Worm (Caenorhabditis elegans) whole organism, L4 larva: ENCODE results near the gene K07H8.11.
A peak's percentile ranks its signal among the peaks of the same experiment; 100 is the strongest.

Source experiments
- D1046.2 ChIP-seq: fragments of 200-800 bp; sonication (Bioruptor generic); IDR thresholded peaks from 2 replicates; pipeline ENCODE4 v1.3.6; 2022; ENCODE audit warnings: missing genetic modification characterization, missing compliant biosample characterization
- F10B5.3 ChIP-seq: sonication (generic microtip); optimal IDR thresholded peaks from 2 replicates; lab custom pipeline; 2016; ENCODE audit warnings: mild to moderate bottlenecking, missing genetic modification characterization, missing compliant biosample characterization
- F26F4.8 ChIP-seq: fragments of 200-800 bp; sonication (Bioruptor generic); conservative IDR thresholded peaks from 2 replicates; pipeline ENCODE4 v1.3.6; 2022; ENCODE audit warnings: missing genetic modification characterization, missing compliant biosample characterization
- F49E8.2 ChIP-seq: sonication (generic microtip); optimal IDR thresholded peaks from 2 replicates; lab custom pipeline; 2016; ENCODE audit warnings: missing compliant biosample characterization, mild to moderate bottlenecking, missing genetic modification characterization, borderline replicate concordance
- R02D3.7 ChIP-seq: fragments of 150-350 bp; sonication (generic microtip); optimal IDR thresholded peaks from 3 replicates; lab custom pipeline; 2014; ENCODE audit warnings: missing biosample characterization, missing genetic modification characterization
- T20F7.1 ChIP-seq: fragments of 200-800 bp; sonication (Bioruptor generic); optimal IDR thresholded peaks from 2 replicates; lab custom pipeline; 2018; ENCODE audit warnings: mild to moderate bottlenecking, missing genetic modification characterization, missing compliant biosample characterization
- T26A8.4 ChIP-seq: fragments of 200-800 bp; sonication (Bioruptor generic); IDR thresholded peaks from 2 replicates; pipeline ENCODE4 v1.3.6; 2022; ENCODE audit warnings: missing genetic modification characterization, missing compliant biosample characterization
- Y48G9A.11 ChIP-seq: fragments of 200-800 bp; sonication (Bioruptor generic); IDR thresholded peaks from 2 replicates; pipeline ENCODE4 v1.3.6; 2022; ENCODE audit warnings: missing genetic modification reagents, missing genetic modification characterization, missing compliant biosample characterization
- ZK546.5 ChIP-seq, 2 experiments: sonication (generic microtip); optimal IDR thresholded peaks; 2 replicates each; lab custom pipeline; 2017; ENCODE audit warnings: missing biosample characterization in 2 of 2, missing genetic modification characterization in 2 of 2
- aha-1 ChIP-seq: fragments of 150-350 bp; peaks from one replicate; lab custom pipeline; 2014; ENCODE audit warnings: missing biosample characterization, missing genetic modification characterization
- ama-1 ChIP-seq: fragments of 150-350 bp; optimal IDR thresholded peaks from 2 replicates; lab custom pipeline; 2014; ENCODE audit warnings: inconsistent platforms, mixed read lengths
- attf-4 ChIP-seq: sonication (generic microtip); optimal IDR thresholded peaks from 3 replicates; lab custom pipeline; 2017; ENCODE audit warnings: missing biosample characterization, missing genetic modification characterization
- ceh-32 ChIP-seq: sonication (generic microtip); optimal IDR thresholded peaks from 2 replicates; lab custom pipeline; 2016; ENCODE audit warnings: mild to moderate bottlenecking, missing genetic modification characterization, missing compliant biosample characterization; ENCODE audit not compliant: poor library complexity
- ceh-62 ChIP-seq: sonication (generic microtip); optimal IDR thresholded peaks from 2 replicates; lab custom pipeline; 2017; ENCODE audit warnings: missing biosample characterization, missing genetic modification characterization
- ces-1 ChIP-seq: fragments of 150-350 bp; sonication (generic microtip); optimal IDR thresholded peaks from 4 replicates; lab custom pipeline; 2014; ENCODE audit warnings: missing biosample characterization, missing genetic modification reagents, missing genetic modification characterization
- cey-2 ChIP-seq: sonication (generic microtip); optimal IDR thresholded peaks from 3 replicates; lab custom pipeline; 2017; ENCODE audit warnings: missing genetic modification characterization, mild to moderate bottlenecking, missing compliant biosample characterization, antibody characterized with exemption, borderline replicate concordance; ENCODE audit not compliant: insufficient read depth
- daf-12 ChIP-seq: fragments of 150-350 bp; optimal IDR thresholded peaks from 2 replicates; lab custom pipeline; 2014; ENCODE audit warnings: missing biosample characterization, missing genetic modification reagents, missing genetic modification characterization
- daf-8 ChIP-seq: fragments of 200-800 bp; sonication (Bioruptor generic); IDR thresholded peaks from 2 replicates; pipeline ENCODE4 v1.3.6; 2022; ENCODE audit warnings: missing genetic modification characterization, missing compliant biosample characterization
- dmd-8 ChIP-seq: fragments of 200-800 bp; sonication (Bioruptor generic); IDR thresholded peaks from 2 replicates; pipeline ENCODE4 v1.3.6; 2022; ENCODE audit warnings: missing genetic modification characterization, missing compliant biosample characterization
- dve-1 ChIP-seq: sonication (generic microtip); optimal IDR thresholded peaks from 2 replicates; lab custom pipeline; 2017; ENCODE audit warnings: antibody characterized with exemption, mild to moderate bottlenecking, missing genetic modification characterization, missing compliant biosample characterization; ENCODE audit not compliant: insufficient read depth
- egl-27 ChIP-seq: sonication (generic microtip); optimal IDR thresholded peaks from 3 replicates; lab custom pipeline; 2017; ENCODE audit warnings: missing biosample characterization, missing genetic modification reagents, missing genetic modification characterization
- fos-1 ChIP-seq: fragments of 150-350 bp; optimal IDR thresholded peaks from 2 replicates; lab custom pipeline; 2014; ENCODE audit warnings: missing biosample characterization, missing genetic modification characterization
- hif-1 ChIP-seq, 2 experiments: sonication (generic microtip); optimal IDR thresholded peaks; 2 replicates each; lab custom pipeline; 2016 to 2017; ENCODE audit warnings: missing compliant biosample characterization in 2 of 2, missing genetic modification characterization in 2 of 2, missing genetic modification reagents in 2 of 2, missing genotype in 2 of 2, mild to moderate bottlenecking in 1 of 2
- hlh-11 ChIP-seq: fragments of 200-800 bp; sonication (Bioruptor generic); optimal IDR thresholded peaks from 2 replicates; lab custom pipeline; 2018; ENCODE audit warnings: mild to moderate bottlenecking, missing genetic modification characterization, missing compliant biosample characterization
- hmg-1.1 ChIP-seq: fragments of 200-800 bp; sonication (Bioruptor generic); IDR thresholded peaks from 2 replicates; pipeline ENCODE4 v1.3.6; 2022; ENCODE audit warnings: missing genetic modification reagents, missing genetic modification characterization, missing compliant biosample characterization
- lin-1 ChIP-seq: fragments of 200-800 bp; sonication (Bioruptor generic); IDR thresholded peaks from 2 replicates; pipeline ENCODE4 v1.3.6; 2022; ENCODE audit warnings: missing genetic modification reagents, missing genetic modification characterization, missing compliant biosample characterization
- lin-13 ChIP-seq: fragments of 150-350 bp; optimal IDR thresholded peaks from 2 replicates; lab custom pipeline; 2014; ENCODE audit warnings: missing biosample characterization, missing genetic modification reagents, missing genetic modification characterization
- lin-15B ChIP-seq: fragments of 150-350 bp; sonication (generic microtip); optimal IDR thresholded peaks from 3 replicates; lab custom pipeline; 2014; ENCODE audit warnings: missing biosample characterization, missing genetic modification characterization
- lir-3 ChIP-seq: sonication (generic microtip); optimal IDR thresholded peaks from 2 replicates; lab custom pipeline; 2016; ENCODE audit warnings: mild to moderate bottlenecking, missing genetic modification characterization, missing compliant biosample characterization
- lsy-2 ChIP-seq, 2 experiments: fragments of 150-350 bp in 1 of 2; sonication (generic microtip) in 1 of 2; optimal IDR thresholded peaks; 2 replicates each; lab custom pipeline; 2014 to 2017; ENCODE audit warnings: missing biosample characterization in 2 of 2, missing genetic modification characterization in 2 of 2
- mdl-1 ChIP-seq, 2 experiments: fragments of 150-350 bp in 1 of 2; sonication (generic microtip) in 1 of 2; optimal IDR thresholded peaks; 2 replicates each; lab custom pipeline; 2014 to 2017; ENCODE audit warnings: missing biosample characterization in 2 of 2, missing genetic modification characterization in 2 of 2
- mes-2 ChIP-seq: sonication (generic microtip); optimal IDR thresholded peaks from 2 replicates; lab custom pipeline; 2016; ENCODE audit warnings: missing genotype, mild to moderate bottlenecking, missing genetic modification characterization, missing compliant biosample characterization; ENCODE audit not compliant: poor library complexity, severe bottlenecking
- mxl-2 ChIP-seq: fragments of 200-800 bp; sonication (Bioruptor generic); conservative IDR thresholded peaks from 2 replicates; pipeline ENCODE4 v1.3.6; 2022; ENCODE audit warnings: missing genetic modification reagents, missing genetic modification characterization, missing compliant biosample characterization
- mxl-3 ChIP-seq: fragments of 200-800 bp; sonication (Bioruptor generic); optimal IDR thresholded peaks from 2 replicates; lab custom pipeline; 2018; ENCODE audit warnings: mild to moderate bottlenecking, missing genetic modification characterization, missing compliant biosample characterization
- nhr-102 ChIP-seq: sonication (generic microtip); optimal IDR thresholded peaks from 2 replicates; lab custom pipeline; 2016; ENCODE audit warnings: mild to moderate bottlenecking, missing genetic modification characterization, moderate library complexity, missing compliant biosample characterization
- nhr-11 ChIP-seq: fragments of 150-350 bp; optimal IDR thresholded peaks from 2 replicates; lab custom pipeline; 2014; ENCODE audit warnings: missing biosample characterization, missing genetic modification characterization
- nhr-237 ChIP-seq: sonication (generic microtip); optimal IDR thresholded peaks from 2 replicates; lab custom pipeline; 2017; ENCODE audit warnings: missing biosample characterization, missing genetic modification characterization
- nhr-28 ChIP-seq: fragments of 150-350 bp; optimal IDR thresholded peaks from 2 replicates; lab custom pipeline; 2014; ENCODE audit warnings: missing biosample characterization, missing genetic modification characterization
- nhr-48 ChIP-seq: sonication (generic microtip); optimal IDR thresholded peaks from 2 replicates; lab custom pipeline; 2016; ENCODE audit warnings: mild to moderate bottlenecking, missing genetic modification characterization, missing compliant biosample characterization
- nhr-77 ChIP-seq: fragments of 150-350 bp; optimal IDR thresholded peaks from 2 replicates; lab custom pipeline; 2014; ENCODE audit warnings: missing biosample characterization, missing genetic modification characterization
- php-3 ChIP-seq: fragments of 200-800 bp; sonication (Bioruptor generic); IDR thresholded peaks from 2 replicates; pipeline ENCODE4 v1.3.6; 2022; ENCODE audit warnings: missing genetic modification reagents, missing genetic modification characterization, missing compliant biosample characterization
- pqm-1 ChIP-seq: sonication (generic microtip); optimal IDR thresholded peaks from 2 replicates; lab custom pipeline; 2017; ENCODE audit warnings: missing biosample characterization, missing genetic modification characterization
- saeg-2 ChIP-seq: fragments of 200-800 bp; sonication (Bioruptor generic); IDR thresholded peaks from 2 replicates; pipeline ENCODE4 v1.3.6; 2022; ENCODE audit warnings: missing genetic modification reagents, missing genetic modification characterization, missing compliant biosample characterization
- sdz-12 ChIP-seq: fragments of 200-800 bp; sonication (Bioruptor generic); optimal IDR thresholded peaks from 2 replicates; lab custom pipeline; 2018; ENCODE audit warnings: mild to moderate bottlenecking, missing genetic modification characterization, missing compliant biosample characterization
- set-16 ChIP-seq: fragments of 200-800 bp; sonication (Bioruptor generic); IDR thresholded peaks from 2 replicates; pipeline ENCODE4 v1.3.6; 2022; ENCODE audit warnings: missing genetic modification reagents, missing genetic modification characterization, missing compliant biosample characterization
- snpc-4 ChIP-seq: fragments of 150-350 bp; optimal IDR thresholded peaks from 2 replicates; lab custom pipeline; 2014; ENCODE audit warnings: missing biosample characterization, missing genetic modification characterization
- tra-1 ChIP-seq: fragments of 200-800 bp; sonication (Bioruptor generic); IDR thresholded peaks from 2 replicates; pipeline ENCODE4 v1.3.6; 2022; ENCODE audit warnings: missing genetic modification reagents, missing genetic modification characterization, missing compliant biosample characterization
- unc-39 ChIP-seq: sonication (generic microtip); optimal IDR thresholded peaks from 2 replicates; lab custom pipeline; 2017; ENCODE audit warnings: missing biosample characterization, missing genetic modification characterization
- vab-7 ChIP-seq: fragments of 200-800 bp; sonication (Bioruptor generic); IDR thresholded peaks from 2 replicates; pipeline ENCODE4 v1.3.6; 2022; ENCODE audit warnings: missing genetic modification reagents, missing genetic modification characterization, missing compliant biosample characterization
- zip-2 ChIP-seq: fragments of 150-350 bp; optimal IDR thresholded peaks from 2 replicates; lab custom pipeline; 2014; ENCODE audit warnings: missing biosample characterization, missing genetic modification characterization

Gene K07H8.11

DNA sequence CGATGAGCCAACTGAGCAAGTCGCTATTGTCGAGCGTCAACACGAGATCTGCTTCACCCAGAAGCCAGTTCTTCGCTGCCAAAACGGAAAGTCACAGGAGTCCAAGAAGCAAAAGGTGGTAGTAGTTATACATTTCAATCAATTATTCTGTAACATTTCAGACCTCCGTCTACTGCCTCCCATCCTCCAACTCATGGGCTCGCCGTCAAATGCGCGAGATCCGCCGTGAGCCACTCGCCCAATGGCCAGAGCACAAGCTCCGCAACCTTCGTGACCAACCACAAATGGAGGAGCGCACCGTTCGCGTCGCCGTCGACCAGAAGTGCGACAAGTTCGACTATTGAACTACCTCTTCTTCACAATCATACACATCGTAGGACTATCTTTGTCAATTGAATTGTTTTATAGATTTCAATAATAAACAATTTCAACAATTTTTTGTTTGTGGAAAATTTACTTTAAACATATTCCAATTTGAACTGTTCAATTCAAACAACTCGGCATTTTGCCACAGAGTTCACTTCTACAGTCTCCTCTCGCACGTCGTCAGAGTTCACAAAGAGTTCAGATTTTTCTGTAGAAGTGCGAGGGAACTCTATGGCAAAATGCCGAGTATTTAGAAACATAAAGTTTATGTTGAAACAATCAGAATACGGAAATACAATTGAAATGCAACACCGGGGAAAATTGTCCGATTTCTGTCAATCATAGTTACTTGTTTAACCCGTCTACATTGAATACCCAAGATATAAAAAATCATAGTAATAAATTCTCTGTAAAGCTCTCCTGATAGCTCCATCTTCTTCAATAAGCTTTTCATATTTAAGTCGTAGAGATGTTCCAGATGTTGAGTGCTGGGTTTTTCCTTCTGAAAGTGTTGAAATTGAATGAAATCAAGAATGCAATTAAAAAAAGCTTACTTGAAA lies 8.8 kb downstream of the K07H8.11 start (continued):
- TF ChIP-seq nhr-48 (tag; lab: Kevin White, UChicago) = peak; percentile 34
- TF ChIP-seq unc-39 (tag; lab: Kevin White, UChicago) = no peak
- peak; percentile 68 for TF ChIP-seq aha-1 (tag; lab: Kevin White, UChicago)
- no peak for TF ChIP-seq daf-8 (GFP tag; lab: Robert Waterston, UW)
- TF ChIP-seq mxl-3 (GFP tag; lab: Kevin White, UChicago) = peak; percentile 14
- TF ChIP-seq F10B5.3 = no peak
- no peak for TF ChIP-seq hlh-11 (tag; lab: Kevin White, UChicago)
- TF ChIP-seq vab-7 (GFP tag; lab: Robert Waterston, UW) = no peak
- no peak for TF ChIP-seq ceh-62 (tag; lab: Kevin White, UChicago)
- TF ChIP-seq lin-1 = no peak
- TF ChIP-seq pqm-1 = no peak
- TF ChIP-seq nhr-77 (tag; lab: Kevin White, UChicago) = no peak
- no peak for TF ChIP-seq snpc-4 (tag; lab: Kevin White, UChicago)
- no peak for TF ChIP-seq fos-1
- no peak for TF ChIP-seq lsy-2 (tag; optimal IDR thresholded peaks at IDR 0.05; lab: Kevin White, UChicago)
- TF ChIP-seq ces-1 (GFP tag; lab: Kevin White, UChicago) = no peak
- no peak for TF ChIP-seq Y48G9A.11 (GFP tag; lab: Robert Waterston, UW)
- TF ChIP-seq lin-15B (tag; lab: Kevin White, UChicago) = no peak
- TF ChIP-seq T20F7.1 (GFP tag; lab: Kevin White, UChicago) = peak; percentile 43
- no peak for TF ChIP-seq F26F4.8
- TF ChIP-seq cey-2 (tag; lab: Kevin White, UChicago) = no peak
- TF ChIP-seq dve-1 (tag; lab: Kevin White, UChicago) = no peak
- TF ChIP-seq nhr-102 = no peak
- TF ChIP-seq ZK546.5 (tag; optimal IDR thresholded peaks at IDR 0.05; lab: Kevin White, UChicago) = no peak
- no peak for TF ChIP-seq sdz-12 (GFP tag; lab: Kevin White, UChicago)
- peak; percentile 68; the same call in 1 of the 2 replicates for TF ChIP-seq dmd-8
- no peak for TF ChIP-seq R02D3.7 (tag; lab: Kevin White, UChicago)
- TF ChIP-seq attf-4 (tag; lab: Kevin White, UChicago) = no peak
- TF ChIP-seq lin-13 = no peak
- no peak for TF ChIP-seq F49E8.2 (tag; lab: Kevin White, UChicago)
- TF ChIP-seq lir-3 (tag; lab: Kevin White, UChicago) = no peak
- TF ChIP-seq mdl-1 (tag; optimal IDR thresholded peaks at IDR 0.05; lab: Kevin White, UChicago) = no peak
- TF ChIP-seq ceh-32 (tag; lab: Kevin White, UChicago) = no peak
- no peak for TF ChIP-seq T26A8.4
- no peak for TF ChIP-seq ama-1
- no peak for TF ChIP-seq nhr-28 (tag; lab: Kevin White, UChicago)
- TF ChIP-seq zip-2 (tag; lab: Kevin White, UChicago) = no peak
- TF ChIP-seq D1046.2 = no peak
- peak; percentile 84 for TF ChIP-seq set-16 (GFP tag; lab: Robert Waterston, UW)
- TF ChIP-seq php-3 (GFP tag; lab: Robert Waterston, UW) = no peak
- TF ChIP-seq hif-1 (tag; optimal IDR thresholded peaks at IDR 0.05; lab: Kevin White, UChicago) = no peak
- TF ChIP-seq hmg-1.1 (GFP tag; lab: Robert Waterston, UW) = no peak
- TF ChIP-seq nhr-237 (tag; lab: Kevin White, UChicago) = no peak
- TF ChIP-seq daf-12 (tag; lab: Kevin White, UChicago) = no peak
- TF ChIP-seq tra-1 (GFP tag; lab: Robert Waterston, UW) = 0 out of 2 replicates have a peak, but pooled peaks have one; percentile 19
- no peak for TF ChIP-seq mes-2 (tag; lab: Kevin White, UChicago)
- no peak for TF ChIP-seq nhr-11 (tag; lab: Kevin White, UChicago)
- 0 out of 2 replicates have a peak, but pooled peaks have one; percentile 12 for TF ChIP-seq mxl-2
- TF ChIP-seq egl-27 (tag; lab: Kevin White, UChicago) = no peak
- TF ChIP-seq saeg-2 (GFP tag; lab: Robert Waterston, UW) = no peak
